Fruit fly (Drosophila melanogaster) Kc167 (cell line): ENCODE measurements around the gene jumu.

Experiments
- Sin3A ChIP-seq: fragments of >200 bp; optimal IDR thresholded peaks from 2 replicates; lab custom pipeline; 2018; ENCODE audit warnings: missing external identifiers
- h ChIP-seq: fragments of >200 bp; optimal IDR thresholded peaks from 3 replicates; lab custom pipeline; 2018; ENCODE audit warnings: missing external identifiers
- ttk ChIP-seq: sonication (Bioruptor generic); optimal IDR thresholded peaks from 2 replicates; lab custom pipeline; 2017; ENCODE audit warnings: missing external identifiers

- TF ChIP-seq ttk (lab: Kevin White, UChicago) = no peak
- no peak for TF ChIP-seq h (lab: Kevin White, UChicago)
- TF ChIP-seq Sin3A (lab: Kevin White, UChicago) = no peak
Measured at dm6 chr3R:10393654-10394367, 43.8 kb downstream of the jumu start.
